Fruit fly (Drosophila melanogaster): ENCODE results near the gene iPLA2-VIA.

DNA sequence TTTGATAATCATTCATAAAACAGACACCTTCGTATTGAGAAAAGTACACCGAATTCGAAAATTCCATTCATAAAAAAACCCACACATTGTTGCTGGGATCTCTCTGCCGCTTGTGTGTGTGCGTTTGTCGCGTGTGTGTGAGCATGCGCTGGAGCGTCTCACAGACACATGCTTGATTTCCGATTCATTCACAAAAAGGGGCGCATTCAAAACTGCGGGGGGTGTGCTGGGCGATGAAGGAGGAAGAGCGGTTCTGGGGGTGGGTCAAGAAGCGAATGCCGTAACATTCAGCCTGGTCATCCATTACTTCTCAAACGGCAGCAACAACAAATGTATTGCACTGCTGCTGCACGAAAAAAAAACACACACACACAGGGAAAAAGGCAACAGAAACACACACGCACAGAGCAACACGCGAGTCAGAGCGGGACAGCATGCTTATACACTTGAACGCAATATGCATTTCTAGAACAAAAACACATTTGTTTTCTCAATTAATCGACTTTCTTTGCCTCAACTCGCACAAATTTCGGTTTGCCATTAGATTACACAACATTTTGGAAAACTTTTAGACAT lies 10.2 kb downstream of the iPLA2-VIA start:
- no peak for TF ChIP-seq usp (GFP tag; optimal IDR thresholded peaks at IDR 0.05)
- TF ChIP-seq Dll (optimal IDR thresholded peaks at IDR 0.05), result no peak

Data from whole organism.